Fruit fly (Drosophila melanogaster) whole organism, prepupa: ENCODE results near the gene eIF4E1.

Experiments used
- Blimp-1 ChIP-seq: fragments of 200-800 bp; sonication (Bioruptor generic); optimal IDR thresholded peaks from 3 replicates; lab custom pipeline; 2017; ENCODE audit warnings: missing biosample characterization, missing genetic modification characterization, mild to moderate bottlenecking, moderate library complexity, missing genetic modification reagents
- CG11294 ChIP-seq: fragments of 200-800 bp; sonication (Bioruptor generic); IDR thresholded peaks from 2 replicates; pipeline ENCODE4 v1.3.6; 2022; ENCODE audit warnings: missing biosample characterization, missing genetic modification characterization
- CG15336 ChIP-seq: fragments of 200-800 bp; sonication (Bioruptor generic); IDR thresholded peaks from 2 replicates; pipeline ENCODE4 v1.3.6; 2022; ENCODE audit warnings: missing biosample characterization, missing genetic modification characterization
- CG16779 ChIP-seq: fragments of 200-800 bp; sonication (Bioruptor generic); optimal IDR thresholded peaks from 3 replicates; lab custom pipeline; 2017; ENCODE audit warnings: missing biosample characterization, mild to moderate bottlenecking, missing genetic modification characterization
- CG3032 ChIP-seq: fragments of 200-800 bp; optimal IDR thresholded peaks from 2 replicates; lab custom pipeline; 2019; ENCODE audit warnings: missing biosample characterization, mild to moderate bottlenecking, missing genetic modification characterization, moderate library complexity
- CG31627 ChIP-seq: fragments of 200-800 bp; sonication (Bioruptor generic); optimal IDR thresholded peaks from 3 replicates; lab custom pipeline; 2016; ENCODE audit warnings: missing biosample characterization, missing genetic modification characterization
- CG32006 ChIP-seq: fragments of 200-800 bp; sonication (Bioruptor generic); optimal IDR thresholded peaks from 3 replicates; lab custom pipeline; 2017; ENCODE audit warnings: missing biosample characterization, mild to moderate bottlenecking, missing genetic modification characterization
- CG3919 ChIP-seq: fragments of 200-800 bp; sonication (Bioruptor generic); optimal IDR thresholded peaks from 3 replicates; lab custom pipeline; 2016; ENCODE audit warnings: missing biosample characterization, missing genetic modification characterization
- CG4318 ChIP-seq: fragments of 200-800 bp; sonication (Bioruptor generic); optimal IDR thresholded peaks from 3 replicates; lab custom pipeline; 2017; ENCODE audit warnings: missing biosample characterization, mild to moderate bottlenecking, missing genetic modification characterization
- CG6163 ChIP-seq: fragments of 200-800 bp; sonication (Bioruptor generic); IDR thresholded peaks from 3 replicates; pipeline ENCODE4 v1.3.6; 2022; ENCODE audit warnings: missing biosample characterization, missing genetic modification characterization
- CG6276 ChIP-seq: fragments of 200-800 bp; sonication (Bioruptor generic); optimal IDR thresholded peaks from 2 replicates; lab custom pipeline; 2017; ENCODE audit warnings: missing biosample characterization, mild to moderate bottlenecking, missing genetic modification characterization
- CG6808 ChIP-seq: fragments of 200-800 bp; sonication (Bioruptor generic); optimal IDR thresholded peaks from 3 replicates; lab custom pipeline; 2017; ENCODE audit warnings: missing biosample characterization, missing genetic modification characterization, mild to moderate bottlenecking, moderate library complexity, missing genetic modification reagents
- CG7368 ChIP-seq: fragments of 200-800 bp; sonication (Bioruptor generic); optimal IDR thresholded peaks from 3 replicates; lab custom pipeline; 2016; ENCODE audit warnings: missing biosample characterization, missing genetic modification characterization
- CG8119 ChIP-seq: fragments of 200-800 bp; sonication (Bioruptor generic); IDR thresholded peaks from 3 replicates; pipeline ENCODE4 v1.3.6; 2022; ENCODE audit warnings: missing biosample characterization, missing genetic modification characterization
- CG8632 ChIP-seq: fragments of 200-800 bp; sonication (Bioruptor generic); optimal IDR thresholded peaks from 3 replicates; lab custom pipeline; 2016; ENCODE audit warnings: missing biosample characterization, missing genetic modification characterization
- CG9139 ChIP-seq: fragments of 200-800 bp; sonication (Bioruptor generic); optimal IDR thresholded peaks from 3 replicates; lab custom pipeline; 2017; ENCODE audit warnings: missing biosample characterization, mild to moderate bottlenecking, missing genetic modification characterization
- Eip78C ChIP-seq: fragments of 200-800 bp; sonication (Bioruptor generic); peaks from one replicate; lab custom pipeline; 2016; ENCODE audit warnings: missing biosample characterization, missing genetic modification characterization
- Eip93F ChIP-seq: fragments of 200-800 bp; sonication (Bioruptor generic); optimal IDR thresholded peaks from 2 replicates; lab custom pipeline; 2016; ENCODE audit warnings: missing biosample characterization, mild to moderate bottlenecking, missing genetic modification characterization
- Ets21C ChIP-seq: fragments of 200-800 bp; sonication (Bioruptor generic); optimal IDR thresholded peaks from 3 replicates; lab custom pipeline; 2016; ENCODE audit warnings: missing biosample characterization, missing genetic modification characterization
- Gug ChIP-seq: fragments of 200-800 bp; sonication (Bioruptor generic); IDR thresholded peaks from 2 replicates; pipeline ENCODE4 v1.3.6; 2022; ENCODE audit warnings: missing biosample characterization, missing genetic modification characterization
- Hr39 ChIP-seq: fragments of 200-800 bp; sonication (Bioruptor generic); optimal IDR thresholded peaks from 2 replicates; lab custom pipeline; 2016; ENCODE audit warnings: missing biosample characterization, missing genetic modification characterization
- Hr4 ChIP-seq: fragments of 200-800 bp; sonication (Bioruptor generic); optimal IDR thresholded peaks from 3 replicates; lab custom pipeline; 2016; ENCODE audit warnings: missing biosample characterization, missing genetic modification characterization
- Lpt ChIP-seq: fragments of 200-800 bp; sonication (Bioruptor generic); optimal IDR thresholded peaks from 3 replicates; lab custom pipeline; 2016; ENCODE audit warnings: missing biosample characterization, missing genetic modification characterization
- Met ChIP-seq: fragments of 200-800 bp; sonication (Bioruptor generic); optimal IDR thresholded peaks from 3 replicates; lab custom pipeline; 2016; ENCODE audit warnings: missing biosample characterization, missing genetic modification characterization
- Smox ChIP-seq: fragments of 200-800 bp; sonication (Bioruptor generic); optimal IDR thresholded peaks from 3 replicates; lab custom pipeline; 2016; ENCODE audit warnings: missing biosample characterization, missing genetic modification characterization
- Sox102F ChIP-seq: fragments of 200-800 bp; sonication (Bioruptor generic); optimal IDR thresholded peaks from 2 replicates; lab custom pipeline; 2016; ENCODE audit warnings: missing biosample characterization, mild to moderate bottlenecking, missing genetic modification characterization
- Sox15 ChIP-seq: fragments of 200-800 bp; sonication (Bioruptor generic); optimal IDR thresholded peaks from 3 replicates; lab custom pipeline; 2016; ENCODE audit warnings: missing biosample characterization, missing genetic modification characterization
- acj6 ChIP-seq: fragments of 200-800 bp; sonication (Bioruptor generic); optimal IDR thresholded peaks from 3 replicates; lab custom pipeline; 2016; ENCODE audit warnings: missing biosample characterization, missing genetic modification characterization
- dsx ChIP-seq: fragments of 200-800 bp; optimal IDR thresholded peaks from 3 replicates; lab custom pipeline; 2019; ENCODE audit warnings: missing biosample characterization, mild to moderate bottlenecking, missing genetic modification characterization, moderate library complexity; ENCODE audit not compliant: poor library complexity, severe bottlenecking
- eg ChIP-seq: fragments of 200-800 bp; sonication (Bioruptor generic); IDR thresholded peaks from 3 replicates; pipeline ENCODE4 v1.3.6; 2022; ENCODE audit warnings: missing biosample characterization, missing genetic modification characterization
- esn ChIP-seq: fragments of 200-800 bp; sonication (Bioruptor generic); optimal IDR thresholded peaks from 2 replicates; lab custom pipeline; 2016; ENCODE audit warnings: missing biosample characterization, mild to moderate bottlenecking, missing genetic modification characterization, moderate library complexity
- fd59A ChIP-seq: fragments of 200-800 bp; sonication (Bioruptor generic); optimal IDR thresholded peaks from 2 replicates; lab custom pipeline; 2017; ENCODE audit warnings: missing biosample characterization, mild to moderate bottlenecking, missing genetic modification characterization, missing genetic modification reagents
- fd85E ChIP-seq: fragments of 200-800 bp; sonication (Bioruptor generic); optimal IDR thresholded peaks from 3 replicates; lab custom pipeline; 2016; ENCODE audit warnings: missing biosample characterization, missing genetic modification characterization
- fkh ChIP-seq: fragments of 200-800 bp; sonication (Bioruptor generic); optimal IDR thresholded peaks from 3 replicates; lab custom pipeline; 2017; ENCODE audit warnings: missing biosample characterization, mild to moderate bottlenecking, missing genetic modification characterization, moderate library complexity
- pdm3 ChIP-seq: fragments of 200-800 bp; sonication (Bioruptor generic); optimal IDR thresholded peaks from 3 replicates; lab custom pipeline; 2016; ENCODE audit warnings: missing biosample characterization, missing genetic modification characterization
- spab ChIP-seq: fragments of 200-800 bp; sonication (Bioruptor generic); optimal IDR thresholded peaks from 2 replicates; lab custom pipeline; 2017; ENCODE audit warnings: missing biosample characterization, mild to moderate bottlenecking, missing genetic modification characterization, missing genetic modification reagents
- ss ChIP-seq, 2 experiments: fragments of 200-800 bp; sonication (Bioruptor generic); optimal IDR thresholded peaks; 2 replicates in 1 of 2; 3 replicates in 1 of 2; lab custom pipeline; 2017 to 2018; ENCODE audit warnings: mild to moderate bottlenecking in 2 of 2, missing biosample characterization in 2 of 2, missing genetic modification characterization in 2 of 2, moderate library complexity in 1 of 2
- topi ChIP-seq: fragments of 200-800 bp; sonication (Bioruptor generic); optimal IDR thresholded peaks from 3 replicates; lab custom pipeline; 2016; ENCODE audit warnings: missing biosample characterization, missing genetic modification characterization

Gene eIF4E1

DNA sequence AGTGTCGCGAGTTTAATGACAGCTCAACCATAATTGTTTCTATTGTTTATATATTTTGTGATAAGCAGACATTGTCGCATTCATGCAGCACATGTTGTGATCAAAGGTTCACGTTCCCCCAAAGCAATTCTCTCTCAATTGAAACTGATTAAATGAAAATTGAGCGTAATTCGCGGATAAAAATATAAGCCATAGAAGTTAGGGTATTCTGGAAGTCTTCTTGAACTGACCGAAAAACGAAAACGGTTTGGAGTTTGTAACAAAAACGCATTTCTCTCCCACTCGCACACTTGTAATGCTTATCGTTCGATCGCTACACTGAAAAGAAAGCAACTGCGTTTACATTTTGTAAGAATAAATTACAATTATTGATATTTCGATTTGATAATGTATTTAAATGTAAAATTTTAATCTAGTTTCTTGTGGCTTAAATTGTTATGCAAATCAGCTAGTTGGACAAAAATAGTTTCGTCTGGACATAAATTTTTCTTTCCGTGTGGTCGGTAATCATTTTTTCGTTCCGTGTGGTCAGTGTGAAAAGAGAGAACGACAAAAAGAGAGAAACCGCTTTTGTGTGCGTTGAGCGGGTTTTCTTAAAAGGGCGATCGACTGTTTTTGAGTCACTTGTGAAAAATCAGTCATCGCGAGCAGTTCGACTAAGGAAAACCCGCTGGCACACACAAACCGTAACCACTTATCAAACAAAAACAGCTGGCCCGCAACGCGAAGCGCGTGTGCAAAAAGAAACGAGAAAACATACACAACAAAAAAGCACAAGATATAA, 20.6 kb upstream of the eIF4E1 start, which contains the start of gene aay (continued):
- TF ChIP-seq Gug (GFP tag; lab: Robert Waterston, UW) (peak; percentile 98), CG16779 (tag; lab: Kevin White, UChicago) (peak; percentile 98), eg (GFP tag; lab: Robert Waterston, UW) (peak; percentile 98), dsx (peak; percentile 97), pdm3 (GFP tag; lab: Kevin White, UChicago) (peak; percentile 99), CG3919 (GFP tag; lab: Kevin White, UChicago) (peak; percentile 99), Lpt (GFP tag; lab: Kevin White, UChicago) (peak; percentile 97), Sox102F (GFP tag; lab: Kevin White, UChicago) (peak; percentile 100), CG8119 (GFP tag; lab: Robert Waterston, UW) (peak; percentile 99), CG9139 (GFP tag; lab: Kevin White, UChicago) (peak; percentile 92), fd59A (GFP tag; lab: Kevin White, UChicago) (peak; percentile 95), Met (GFP tag; lab: Kevin White, UChicago) (peak; percentile 99), Eip78C (peak; percentile 100), CG6808 (GFP tag; lab: Kevin White, UChicago) (peak; percentile 95)
- TF ChIP-seq, all 60 proteins: peak for 60

dm6 chr3L:9422135-9422534, 19.9 kb upstream of the eIF4E1 start:
- peak; percentile 8 for TF ChIP-seq Eip78C
- TF ChIP-seq ss (GFP tag; optimal IDR thresholded peaks at IDR 0.05; lab: Kevin White, UChicago): no peak

DNA sequence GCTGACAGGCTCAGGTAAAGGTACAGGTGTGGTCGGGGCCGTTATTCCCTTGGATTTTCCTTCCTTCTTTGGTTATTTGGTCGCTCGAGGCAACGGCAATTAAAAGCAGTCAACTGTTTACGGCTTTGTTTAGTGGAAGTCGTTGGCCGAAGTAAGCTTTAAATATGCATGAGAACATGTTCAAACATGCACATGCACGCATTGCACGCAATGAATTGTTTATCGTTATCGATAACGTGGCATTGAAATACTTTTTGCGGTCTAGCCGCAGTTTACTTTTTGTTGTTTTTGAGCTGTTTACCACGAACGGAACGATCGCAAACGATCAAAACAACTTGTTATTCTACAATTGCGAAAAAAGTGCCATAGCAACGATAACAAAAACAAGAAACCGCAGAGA, 19.4 kb upstream of the eIF4E1 start:
- TF ChIP-seq esn (no peak), Eip93F (GFP tag; lab: Kevin White, UChicago) (no peak), ss (GFP tag; optimal IDR thresholded peaks at IDR 0.05; lab: Kevin White, UChicago) (peak in 1 of 2 experiments; percentile 52)
- TF ChIP-seq, all 60 proteins: peak for 1

- TF ChIP-seq Smox (GFP tag; lab: Kevin White, UChicago): no peak
- no peak for TF ChIP-seq CG4318 (GFP tag; lab: Kevin White, UChicago)
- TF ChIP-seq CG8632 (GFP tag; lab: Kevin White, UChicago): no peak
- TF ChIP-seq Sox102F (GFP tag; lab: Kevin White, UChicago): no peak
- no peak for TF ChIP-seq CG32006
- TF ChIP-seq fd59A (GFP tag; lab: Kevin White, UChicago): no peak
- TF ChIP-seq acj6 (GFP tag; lab: Kevin White, UChicago): no peak
- TF ChIP-seq Gug (GFP tag; lab: Robert Waterston, UW): no peak
- no peak for TF ChIP-seq CG9139 (GFP tag; lab: Kevin White, UChicago)
- no peak for TF ChIP-seq CG6276 (GFP tag; lab: Kevin White, UChicago)
- no peak for TF ChIP-seq pdm3 (GFP tag; lab: Kevin White, UChicago)
- TF ChIP-seq spab (GFP tag; lab: Kevin White, UChicago): no peak
- no peak for TF ChIP-seq Sox15 (GFP tag; lab: Kevin White, UChicago)
- no peak for TF ChIP-seq Blimp-1 (GFP tag; lab: Kevin White, UChicago)
- no peak for TF ChIP-seq CG7368 (GFP tag; lab: Kevin White, UChicago)
- TF ChIP-seq fd85E (GFP tag; lab: Kevin White, UChicago): no peak
Measured at dm6 chr3L:9420819-9421130, 18.5 kb upstream of the eIF4E1 start.

- TF ChIP-seq esn (peak; percentile 99), fd59A (GFP tag; lab: Kevin White, UChicago) (peak; percentile 95), Hr39 (GFP tag; lab: Kevin White, UChicago) (peak; percentile 96), CG3919 (GFP tag; lab: Kevin White, UChicago) (peak; percentile 96), CG16779 (tag; lab: Kevin White, UChicago) (peak; percentile 94), Ets21C (GFP tag; lab: Kevin White, UChicago) (peak; percentile 95), CG3032 (tag; lab: Kevin White, UChicago) (peak; percentile 94), acj6 (GFP tag; lab: Kevin White, UChicago) (peak; percentile 96), Sox102F (GFP tag; lab: Kevin White, UChicago) (peak; percentile 98), CG11294 (peak; percentile 88), Smox (GFP tag; lab: Kevin White, UChicago) (peak; percentile 98), pdm3 (GFP tag; lab: Kevin White, UChicago) (peak; percentile 97), CG7368 (GFP tag; lab: Kevin White, UChicago) (peak; percentile 96), Lpt (GFP tag; lab: Kevin White, UChicago) (peak; percentile 84), Hr4 (GFP tag; lab: Kevin White, UChicago) (peak; percentile 95), CG6163 (peak; percentile 97), CG15336 (GFP tag; lab: Robert Waterston, UW) (peak; percentile 98), fkh (GFP tag; lab: Kevin White, UChicago) (no peak), Eip93F (GFP tag; lab: Kevin White, UChicago) (peak; percentile 88), CG31627 (GFP tag; lab: Kevin White, UChicago) (peak; percentile 97), topi (peak; percentile 98)
Measured at dm6 chr3L:9420054-9420818, 18.0 kb upstream of the eIF4E1 start.
